Fruit fly (Drosophila melanogaster) whole organism, wandering third instar larva: ENCODE results near the gene mdlc.

Experiments used
- Dfd ChIP-seq: fragments of >200 bp; optimal IDR thresholded peaks from 2 replicates; lab custom pipeline; 2017; ENCODE audit warnings: missing biosample characterization, missing genetic modification characterization
- Hr78 ChIP-seq: fragments of >200 bp; optimal IDR thresholded peaks from 2 replicates; lab custom pipeline; 2017; ENCODE audit warnings: missing biosample characterization, missing genetic modification characterization
- OdsH ChIP-seq: fragments of 200-800 bp; sonication (Bioruptor generic); optimal IDR thresholded peaks from 2 replicates; lab custom pipeline; 2016; ENCODE audit warnings: missing biosample characterization, mild to moderate bottlenecking, missing genetic modification characterization
- Sp1 ChIP-seq: fragments of 200-800 bp; sonication (Bioruptor generic); optimal IDR thresholded peaks from 3 replicates; lab custom pipeline; 2019; ENCODE audit warnings: missing biosample characterization, mild to moderate bottlenecking, missing genetic modification characterization, moderate library complexity
- br ChIP-seq: fragments of 200-800 bp; sonication (Bioruptor generic); optimal IDR thresholded peaks from 2 replicates; lab custom pipeline; 2016; ENCODE audit warnings: missing biosample characterization, missing genetic modification characterization
- brk ChIP-seq: fragments of 200-800 bp; sonication (Bioruptor generic); optimal IDR thresholded peaks from 2 replicates; lab custom pipeline; 2016; ENCODE audit warnings: missing biosample characterization, mild to moderate bottlenecking, missing genetic modification characterization
- dl ChIP-seq, 2 experiments: fragments of 175-275, 200-275 bp in 1 of 2; fragments of 200-275 bp in 1 of 2; sonication (Bioruptor generic); optimal IDR thresholded peaks; lab custom pipeline; 2018; ENCODE audit warnings: mild to moderate bottlenecking in 2 of 2, missing biosample characterization in 2 of 2, missing genetic modification characterization in 2 of 2, moderate library complexity in 2 of 2; ENCODE audit not compliant: partially characterized antibody in 2 of 2, insufficient read depth in 1 of 2
- foxo ChIP-seq, 2 experiments: fragments of 200-800 bp; sonication (Bioruptor generic); optimal IDR thresholded peaks; 2 replicates in 1 of 2; 3 replicates in 1 of 2; lab custom pipeline; 2016 to 2017; ENCODE audit warnings: missing biosample characterization in 2 of 2, missing genetic modification characterization in 2 of 2
- h ChIP-seq: fragments of 200-800 bp; sonication (Bioruptor generic); optimal IDR thresholded peaks from 3 replicates; lab custom pipeline; 2016; ENCODE audit warnings: missing biosample characterization, mild to moderate bottlenecking, missing genetic modification characterization
- pan ChIP-seq: fragments of >200 bp; optimal IDR thresholded peaks from 2 replicates; lab custom pipeline; 2017
- woc ChIP-seq: sonication (Bioruptor generic); optimal IDR thresholded peaks from 2 replicates; lab custom pipeline; 2016; ENCODE audit warnings: missing biosample characterization, mild to moderate bottlenecking, missing genetic modification characterization

dm6 chr3R:20042457-20042856, 15.1 kb upstream of the mdlc start, which contains the start of the genes CG33934 and Indy-2:
- TF ChIP-seq Sp1 = no peak
- TF ChIP-seq woc (GFP tag; lab: Kevin White, UChicago) = no peak
- TF ChIP-seq pan (lab: Kevin White, UChicago) = no peak
- TF ChIP-seq brk (GFP tag; lab: Kevin White, UChicago) = no peak
- TF ChIP-seq h (GFP tag; lab: Kevin White, UChicago) = no peak
- no peak for TF ChIP-seq OdsH (GFP tag; lab: Kevin White, UChicago)
- TF ChIP-seq br (GFP tag; lab: Kevin White, UChicago) = no peak
- no peak for TF ChIP-seq Dfd (GFP tag; lab: Kevin White, UChicago)
- no peak for TF ChIP-seq dl (GFP tag; optimal IDR thresholded peaks at IDR 0.05; lab: Kevin White, UChicago; ENCODE audit: insufficient read depth in 1 of 2, partially characterized antibody in 2 of 2)
- no peak for TF ChIP-seq Hr78 (GFP tag; lab: Kevin White, UChicago)
- TF ChIP-seq foxo (GFP tag; optimal IDR thresholded peaks at IDR 0.05; lab: Kevin White, UChicago) = no peak
